Fruit fly (Drosophila melanogaster) whole organism, embryonic: ENCODE measurements around the gene CG3999.

ENCODE experiments used
- Blimp-1 ChIP-seq: fragments of 200-800 bp; sonication (Bioruptor generic); optimal IDR thresholded peaks from 3 replicates; lab custom pipeline; 2018; ENCODE audit warnings: missing biosample characterization, missing genetic modification characterization, mild to moderate bottlenecking, moderate library complexity, missing genetic modification reagents
- BtbVII ChIP-seq: fragments of 200-800 bp; sonication (Bioruptor generic); optimal IDR thresholded peaks from 3 replicates; lab custom pipeline; 2017; ENCODE audit warnings: missing biosample characterization, mild to moderate bottlenecking, missing genetic modification characterization
- CG10366 ChIP-seq: fragments of 200-800 bp; sonication (Bioruptor generic); IDR thresholded peaks from 2 replicates; pipeline ENCODE4 v1.3.6; 2022; ENCODE audit warnings: missing biosample characterization, missing genetic modification characterization
- CG14441 ChIP-seq: fragments of 200-800 bp; sonication (Bioruptor generic); IDR thresholded peaks from 2 replicates; pipeline ENCODE4 v1.3.6; 2022; ENCODE audit warnings: missing biosample characterization, missing genetic modification characterization
- CG15073 ChIP-seq: fragments of 200-800 bp; sonication (Bioruptor generic); optimal IDR thresholded peaks from 2 replicates; lab custom pipeline; 2016; ENCODE audit warnings: missing biosample characterization, missing genetic modification characterization
- CG17385 ChIP-seq: fragments of 200-800 bp; sonication (Bioruptor generic); optimal IDR thresholded peaks from 3 replicates; lab custom pipeline; 2018; ENCODE audit warnings: missing biosample characterization, mild to moderate bottlenecking, missing genetic modification characterization
- CG1832 ChIP-seq: fragments of 200-800 bp; sonication (Bioruptor generic); optimal IDR thresholded peaks from 2 replicates; lab custom pipeline; 2017; ENCODE audit warnings: missing biosample characterization, mild to moderate bottlenecking, missing genetic modification characterization, inconsistent platforms
- CG31365 ChIP-seq: fragments of 200-800 bp; sonication (Bioruptor generic); optimal IDR thresholded peaks from 2 replicates; lab custom pipeline; 2018; ENCODE audit warnings: missing biosample characterization, mild to moderate bottlenecking, missing genetic modification characterization
- CG3407 ChIP-seq: fragments of 200-800 bp; sonication (Bioruptor generic); optimal IDR thresholded peaks from 2 replicates; lab custom pipeline; 2018; ENCODE audit warnings: missing biosample characterization, mild to moderate bottlenecking, missing genetic modification characterization
- CG34422 ChIP-seq: fragments of 200-800 bp; sonication (Bioruptor generic); IDR thresholded peaks from 3 replicates; pipeline ENCODE4 v1.3.6; 2022; ENCODE audit warnings: missing biosample characterization, missing genetic modification characterization
- CG6765 ChIP-seq: fragments of 200-800 bp; sonication (Bioruptor generic); optimal IDR thresholded peaks from 3 replicates; lab custom pipeline; 2017; ENCODE audit warnings: missing biosample characterization, mild to moderate bottlenecking, missing genetic modification characterization
- CG7745 ChIP-seq: fragments of 200-800 bp; sonication (Bioruptor generic); optimal IDR thresholded peaks from 2 replicates; lab custom pipeline; 2018; ENCODE audit warnings: missing biosample characterization, mild to moderate bottlenecking, missing genetic modification characterization, moderate library complexity
- CoRest ChIP-seq: fragments of 200-800 bp; sonication (Bioruptor generic); optimal IDR thresholded peaks from 3 replicates; lab custom pipeline; 2018; ENCODE audit warnings: missing biosample characterization, mild to moderate bottlenecking, missing genetic modification characterization, moderate library complexity
- Dek ChIP-seq: fragments of 200-800 bp; sonication (Bioruptor generic); optimal IDR thresholded peaks from 3 replicates; lab custom pipeline; 2019; ENCODE audit warnings: missing biosample characterization, mild to moderate bottlenecking, missing genetic modification characterization, moderate library complexity
- Med ChIP-seq: fragments of 200-800 bp; sonication (Bioruptor generic); peaks from one replicate; lab custom pipeline; 2016; ENCODE audit warnings: missing biosample characterization, missing genetic modification characterization, mild to moderate bottlenecking, inconsistent platforms, moderate library complexity
- Trl ChIP-seq, 3 experiments: fragments of >200 bp in 2 of 3; fragments of 200-800 bp in 1 of 3; sonication (Bioruptor generic) in 1 of 3; optimal IDR thresholded peaks; 2 replicates in 1 of 3; 3 replicates in 2 of 3; lab custom pipeline; 2016 to 2017; ENCODE audit warnings: missing biosample characterization in 1 of 3, missing genetic modification characterization in 1 of 3
- ab ChIP-seq: fragments of 200-800 bp; sonication (Bioruptor generic); optimal IDR thresholded peaks from 2 replicates; lab custom pipeline; 2016; ENCODE audit warnings: missing biosample characterization, missing genetic modification characterization
- ase ChIP-seq: fragments of 200-800 bp; sonication (Bioruptor generic); IDR thresholded peaks from 3 replicates; pipeline ENCODE4 v1.3.6; 2022; ENCODE audit warnings: missing biosample characterization, missing genetic modification characterization
- cg ChIP-seq: fragments of 200-800 bp; sonication (Bioruptor generic); optimal IDR thresholded peaks from 3 replicates; lab custom pipeline; 2019; ENCODE audit warnings: missing biosample characterization, mild to moderate bottlenecking, missing genetic modification characterization, moderate library complexity
- dimm ChIP-seq: fragments of 200-800 bp; sonication (Bioruptor generic); IDR thresholded peaks from 2 replicates; pipeline ENCODE4 v1.3.6; 2022; ENCODE audit warnings: missing biosample characterization, missing genetic modification characterization
- eve ChIP-seq, 2 experiments: fragments of >200 bp; optimal IDR thresholded peaks; 2 replicates each; lab custom pipeline; 2017; ENCODE audit warnings: missing biosample characterization in 2 of 2, missing genetic modification characterization in 2 of 2
- exex ChIP-seq: fragments of 200-800 bp; sonication (Bioruptor generic); optimal IDR thresholded peaks from 4 replicates; lab custom pipeline; 2018; ENCODE audit warnings: missing biosample characterization, mild to moderate bottlenecking, missing genetic modification characterization, moderate library complexity
- insv ChIP-seq, 2 experiments: fragments of 200-800 bp; sonication (Bioruptor generic); optimal IDR thresholded peaks; 3 replicates each; lab custom pipeline; 2016 to 2018; ENCODE audit warnings: missing biosample characterization in 2 of 2, missing genetic modification characterization in 2 of 2
- mirr ChIP-seq: fragments of 200-800 bp; sonication (Bioruptor generic); optimal IDR thresholded peaks from 3 replicates; lab custom pipeline; 2018; ENCODE audit warnings: missing biosample characterization, mild to moderate bottlenecking, missing genetic modification characterization
- nau ChIP-seq: fragments of 200-800 bp; sonication (Bioruptor generic); optimal IDR thresholded peaks from 3 replicates; lab custom pipeline; 2017; ENCODE audit warnings: missing biosample characterization, mild to moderate bottlenecking, missing genetic modification characterization, missing genetic modification reagents
- oc ChIP-seq: fragments of 200-800 bp; sonication (Bioruptor generic); optimal IDR thresholded peaks from 2 replicates; lab custom pipeline; 2018; ENCODE audit warnings: missing biosample characterization, mild to moderate bottlenecking, missing genetic modification characterization, moderate library complexity
- p53 ChIP-seq: fragments of 200-800 bp; sonication (Bioruptor generic); optimal IDR thresholded peaks from 2 replicates; lab custom pipeline; 2016; ENCODE audit warnings: missing biosample characterization, missing genetic modification characterization
- pan ChIP-seq, 4 experiments: fragments of >200 bp in 3 of 4; fragments of 200-800 bp in 1 of 4; sonication (Bioruptor generic) in 1 of 4; optimal IDR thresholded peaks in 3 of 4; IDR thresholded peaks in 1 of 4; 2 replicates each; pipeline versions ENCODE4 v1.3.6 to Lab custom; 2017 to 2022; ENCODE audit warnings: missing biosample characterization in 2 of 4, missing genetic modification characterization in 2 of 4, mixed read lengths in 1 of 4
- pros ChIP-seq: fragments of 200-800 bp; sonication (Bioruptor generic); optimal IDR thresholded peaks from 3 replicates; lab custom pipeline; 2019; ENCODE audit warnings: missing biosample characterization, mild to moderate bottlenecking, missing genetic modification characterization, moderate library complexity
- psq ChIP-seq: fragments of 200-800 bp; sonication (Bioruptor generic); optimal IDR thresholded peaks from 2 replicates; lab custom pipeline; 2017; ENCODE audit warnings: missing biosample characterization, missing genetic modification characterization
- ro ChIP-seq: fragments of 200-800 bp; sonication (Bioruptor generic); IDR thresholded peaks from 2 replicates; pipeline ENCODE4 v1.3.6; 2022; ENCODE audit warnings: missing biosample characterization, missing genetic modification characterization
- salm ChIP-seq: fragments of 200-800 bp; sonication (Bioruptor generic); optimal IDR thresholded peaks from 2 replicates; lab custom pipeline; 2018; ENCODE audit warnings: missing biosample characterization, mild to moderate bottlenecking, missing genetic modification characterization
- sd ChIP-seq: fragments of 200-800 bp; sonication (Bioruptor generic); optimal IDR thresholded peaks from 3 replicates; lab custom pipeline; 2018; ENCODE audit warnings: missing biosample characterization, mild to moderate bottlenecking, missing genetic modification characterization, moderate library complexity
- sens ChIP-seq: fragments of 200-800 bp; sonication (Bioruptor generic); peaks from one replicate; lab custom pipeline; 2016; ENCODE audit warnings: missing biosample characterization, missing genetic modification characterization
- sqz ChIP-seq: fragments of 200-800 bp; sonication (Bioruptor generic); optimal IDR thresholded peaks from 3 replicates; lab custom pipeline; 2018; ENCODE audit warnings: missing biosample characterization, mild to moderate bottlenecking, missing genetic modification characterization
- sug ChIP-seq: fragments of 200-800 bp; optimal IDR thresholded peaks from 2 replicates; lab custom pipeline; 2019; ENCODE audit warnings: missing biosample characterization, mild to moderate bottlenecking, missing genetic modification characterization, moderate library complexity
- tio ChIP-seq: fragments of 200-800 bp; sonication (Bioruptor generic); optimal IDR thresholded peaks from 2 replicates; lab custom pipeline; 2017; ENCODE audit warnings: missing biosample characterization, missing genetic modification characterization, inconsistent platforms
- unpg ChIP-seq: fragments of 200-800 bp; sonication (Bioruptor generic); optimal IDR thresholded peaks from 3 replicates; lab custom pipeline; 2018; ENCODE audit warnings: missing biosample characterization, mild to moderate bottlenecking, missing genetic modification characterization, moderate library complexity

The CG3999 gene

dm6 chr3R:10264601-10265421 is 13.5 kb downstream of the CG3999 start (continued):
- TF ChIP-seq sd (tag; lab: Kevin White, UChicago) (peak; percentile 22), insv (GFP tag; optimal IDR thresholded peaks at IDR 0.05; lab: Kevin White, UChicago) (peak; percentile 81 to 97), CG34422 (no peak), ase (GFP tag; lab: Robert Waterston, UW) (no peak), CG10366 (GFP tag; lab: Robert Waterston, UW) (no peak), exex (tag; lab: Kevin White, UChicago) (peak; percentile 68), pan (optimal IDR thresholded peaks at IDR 0.05; lab: Kevin White, UChicago) (no peak), pan (GFP tag; optimal IDR thresholded peaks at IDR 0.05 in 1 of 2, IDR thresholded peaks at IDR 0.05 in 1 of 2) (no peak), CG15073 (GFP tag; lab: Kevin White, UChicago) (no peak), nau (GFP tag; lab: Kevin White, UChicago) (peak; percentile 71), CG31365 (tag; lab: Kevin White, UChicago) (no peak), tio (GFP tag; lab: Kevin White, UChicago) (no peak), CG14441 (GFP tag; lab: Robert Waterston, UW) (no peak), eve (GFP tag; optimal IDR thresholded peaks at IDR 0.05; lab: Kevin White, UChicago) (peak in 1 of 2 experiments; percentile 38), psq (GFP tag; lab: Kevin White, UChicago) (no peak), pros (GFP tag; lab: Kevin White, UChicago) (no peak), ro (GFP tag; lab: Robert Waterston, UW) (no peak), Med (GFP tag; lab: Kevin White, UChicago) (peak; percentile 69), CG6765 (GFP tag; lab: Kevin White, UChicago) (peak; percentile 11), CG3407 (GFP tag; lab: Kevin White, UChicago) (no peak), Blimp-1 (GFP tag; lab: Kevin White, UChicago) (peak; percentile 96), cg (GFP tag; lab: Kevin White, UChicago) (peak; percentile 90), oc (tag; lab: Kevin White, UChicago) (no peak), Dek (tag; lab: Kevin White, UChicago) (no peak), CG1832 (GFP tag; lab: Kevin White, UChicago) (peak; percentile 12), CG17385 (GFP tag; lab: Kevin White, UChicago) (peak; percentile 87), mirr (GFP tag; lab: Kevin White, UChicago) (peak; percentile 37), CoRest (tag; lab: Kevin White, UChicago) (no peak), dimm (no peak), p53 (GFP tag; lab: Kevin White, UChicago) (no peak), sqz (peak; percentile 56), sens (peak; percentile 77), unpg (GFP tag; lab: Kevin White, UChicago) (no peak), Trl (optimal IDR thresholded peaks at IDR 0.05; lab: Kevin White, UChicago) (peak; percentile 22 to 60), Trl (GFP tag; optimal IDR thresholded peaks at IDR 0.05; lab: Kevin White, UChicago) (no peak), ab (GFP tag; lab: Kevin White, UChicago) (no peak), sug (tag; lab: Kevin White, UChicago) (peak; percentile 41), salm (peak; percentile 6), CG7745 (tag; lab: Kevin White, UChicago) (peak; percentile 91), BtbVII (GFP tag; lab: Kevin White, UChicago) (no peak)
